Worm (Caenorhabditis elegans) whole organism, young adult: ENCODE data around the gene prdx-3.
"Not testable (repeated sequence)": the region's sequence is repeated elsewhere in the genome, so short reads cannot be mapped to it uniquely, and the experiment has no call there.

ENCODE experiments used
- B0261.1 ChIP-seq: sonication (generic microtip); optimal IDR thresholded peaks from 2 replicates; lab custom pipeline; 2016; ENCODE audit warnings: mild to moderate bottlenecking, missing genetic modification characterization, moderate library complexity, missing compliant biosample characterization
- C17E4.6 ChIP-seq: fragments of 200-800 bp; sonication (Bioruptor generic); IDR thresholded peaks from 2 replicates; pipeline ENCODE4 v1.3.6; 2022; ENCODE audit warnings: missing genetic modification reagents, missing genetic modification characterization, missing compliant biosample characterization
- D2030.7 ChIP-seq: fragments of 200-800 bp; sonication (Bioruptor generic); IDR thresholded peaks from 2 replicates; pipeline ENCODE4 v1.3.6; 2022; ENCODE audit warnings: missing genetic modification reagents, missing genetic modification characterization, missing compliant biosample characterization
- F33H1.4 ChIP-seq: fragments of 200-800 bp; sonication (Bioruptor generic); IDR thresholded peaks from 2 replicates; pipeline ENCODE4 v1.3.6; 2022; ENCODE audit warnings: missing genetic modification reagents, missing genetic modification characterization, missing compliant biosample characterization
- F57A8.1 ChIP-seq: fragments of 200-800 bp; sonication (Bioruptor generic); optimal IDR thresholded peaks from 2 replicates; lab custom pipeline; 2018; ENCODE audit warnings: mild to moderate bottlenecking, missing genetic modification characterization, moderate library complexity, missing compliant biosample characterization
- Y56A3A.18 ChIP-seq: fragments of 200-800 bp; sonication (Bioruptor generic); IDR thresholded peaks from 2 replicates; pipeline ENCODE4 v1.3.6; 2022; ENCODE audit warnings: missing genetic modification reagents, missing genetic modification characterization, missing compliant biosample characterization
- Y95B8A.8 ChIP-seq: fragments of 200-800 bp; sonication (Bioruptor generic); IDR thresholded peaks from 2 replicates; pipeline ENCODE4 v1.3.6; 2022; ENCODE audit warnings: missing genetic modification reagents, missing genetic modification characterization, missing compliant biosample characterization
- ZK185.1 ChIP-seq: sonication (generic microtip); optimal IDR thresholded peaks from 2 replicates; lab custom pipeline; 2016; ENCODE audit warnings: mild to moderate bottlenecking, missing genetic modification characterization, missing compliant biosample characterization; ENCODE audit not compliant: poor library complexity, severe bottlenecking
- aptf-3 ChIP-seq: fragments of 200-800 bp; sonication (Bioruptor generic); IDR thresholded peaks from 2 replicates; pipeline ENCODE4 v1.3.6; 2022; ENCODE audit warnings: missing genetic modification characterization, missing compliant biosample characterization
- attf-3 ChIP-seq: fragments of 200-800 bp; sonication (Bioruptor generic); conservative IDR thresholded peaks from 2 replicates; pipeline ENCODE4 v1.3.6; 2022; ENCODE audit warnings: missing genetic modification reagents, missing genetic modification characterization, missing compliant biosample characterization
- attf-6 ChIP-seq: fragments of 200-800 bp; sonication (Bioruptor generic); IDR thresholded peaks from 2 replicates; pipeline ENCODE4 v1.3.6; 2022; ENCODE audit warnings: missing genetic modification reagents, missing genetic modification characterization, missing compliant biosample characterization
- bed-2 ChIP-seq: fragments of 200-800 bp; sonication (Bioruptor generic); IDR thresholded peaks from 2 replicates; pipeline ENCODE4 v1.3.6; 2022; ENCODE audit warnings: missing genetic modification reagents, missing genetic modification characterization, missing compliant biosample characterization
- cebp-1 ChIP-seq, 2 experiments: fragments of 200-800 bp in 1 of 2; sonication (Bioruptor generic) in 1 of 2; sonication (generic microtip) in 1 of 2; IDR thresholded peaks in 1 of 2; optimal IDR thresholded peaks in 1 of 2; 2 replicates each; pipeline versions ENCODE4 v1.3.6 to Lab custom; 2017 to 2022; ENCODE audit warnings: missing compliant biosample characterization in 2 of 2, missing genetic modification characterization in 2 of 2, mild to moderate bottlenecking in 1 of 2, missing genetic modification reagents in 1 of 2, moderate library complexity in 1 of 2
- ceh-100 ChIP-seq: fragments of 200-800 bp; sonication (Bioruptor generic); IDR thresholded peaks from 2 replicates; pipeline ENCODE4 v1.3.6; 2022; ENCODE audit warnings: missing genetic modification reagents, missing genetic modification characterization, missing compliant biosample characterization
- ceh-40 ChIP-seq: fragments of 200-800 bp; sonication (Bioruptor generic); IDR thresholded peaks from 2 replicates; pipeline ENCODE4 v1.3.6; 2022; ENCODE audit warnings: missing genetic modification characterization, missing compliant biosample characterization
- dox-1 ChIP-seq: fragments of 200-800 bp; sonication (Bioruptor generic); IDR thresholded peaks from 2 replicates; pipeline ENCODE4 v1.3.6; 2022; ENCODE audit warnings: missing genetic modification reagents, missing genetic modification characterization, missing compliant biosample characterization
- dpff-1 ChIP-seq: sonication (generic microtip); optimal IDR thresholded peaks from 2 replicates; lab custom pipeline; 2017; ENCODE audit warnings: mild to moderate bottlenecking, missing genetic modification characterization, missing compliant biosample characterization
- gei-17 ChIP-seq: fragments of 200-800 bp; sonication (Bioruptor generic); optimal IDR thresholded peaks from 2 replicates; lab custom pipeline; 2018; ENCODE audit warnings: mild to moderate bottlenecking, missing genetic modification characterization, missing compliant biosample characterization
- him-1 ChIP-seq: sonication (generic microtip); optimal IDR thresholded peaks from 2 replicates; lab custom pipeline; 2016; ENCODE audit warnings: missing genotype, missing genetic modification reagents, missing genetic modification characterization, missing compliant biosample characterization
- hlh-26 ChIP-seq: fragments of 200-800 bp; sonication (Bioruptor generic); conservative IDR thresholded peaks from 2 replicates; pipeline ENCODE4 v1.3.6; 2022; ENCODE audit warnings: missing genetic modification reagents, missing genetic modification characterization, missing compliant biosample characterization
- hmg-1.2 ChIP-seq: fragments of 200-800 bp; sonication (Bioruptor generic); IDR thresholded peaks from 2 replicates; pipeline ENCODE4 v1.3.6; 2022; ENCODE audit warnings: missing genetic modification reagents, missing genetic modification characterization, missing compliant biosample characterization
- lag-1 ChIP-seq: fragments of 200-800 bp; sonication (Bioruptor generic); IDR thresholded peaks from 2 replicates; pipeline ENCODE4 v1.3.6; 2022; ENCODE audit warnings: missing genetic modification reagents, missing genetic modification characterization, missing compliant biosample characterization
- lin-26 ChIP-seq: fragments of 200-800 bp; sonication (Bioruptor generic); IDR thresholded peaks from 2 replicates; pipeline ENCODE4 v1.3.6; 2022; ENCODE audit warnings: missing genetic modification reagents, missing genetic modification characterization, missing compliant biosample characterization
- madf-3 ChIP-seq: fragments of 200-800 bp; sonication (Bioruptor generic); IDR thresholded peaks from 2 replicates; pipeline ENCODE4 v1.3.6; 2022; ENCODE audit warnings: missing genetic modification reagents, missing genetic modification characterization, missing compliant biosample characterization
- mcd-1 ChIP-seq: fragments of 200-800 bp; sonication (Bioruptor generic); IDR thresholded peaks from 2 replicates; pipeline ENCODE4 v1.3.6; 2022; ENCODE audit warnings: missing genetic modification reagents, missing genetic modification characterization, missing compliant biosample characterization
- mel-28 ChIP-seq: sonication (generic microtip); optimal IDR thresholded peaks from 2 replicates; lab custom pipeline; 2016; ENCODE audit warnings: borderline replicate concordance, mild to moderate bottlenecking, missing genetic modification characterization, missing compliant biosample characterization
- mes-4 ChIP-seq: sonication (generic microtip); optimal IDR thresholded peaks from 2 replicates; lab custom pipeline; 2016; ENCODE audit warnings: missing genotype, missing genetic modification characterization, missing compliant biosample characterization
- nfya-2 ChIP-seq: fragments of 200-800 bp; sonication (Bioruptor generic); IDR thresholded peaks from 2 replicates; pipeline ENCODE4 v1.3.6; 2022; ENCODE audit warnings: missing genetic modification reagents, missing genetic modification characterization, missing compliant biosample characterization
- nfyb-1 ChIP-seq: fragments of 200-800 bp; sonication (Bioruptor generic); IDR thresholded peaks from 2 replicates; pipeline ENCODE4 v1.3.6; 2022; ENCODE audit warnings: missing genetic modification reagents, missing genetic modification characterization, missing compliant biosample characterization
- nhr-179 ChIP-seq: sonication (generic microtip); optimal IDR thresholded peaks from 2 replicates; lab custom pipeline; 2016; ENCODE audit warnings: mild to moderate bottlenecking, missing genetic modification characterization, missing compliant biosample characterization
- pbrm-1 ChIP-seq: fragments of 200-800 bp; sonication (Bioruptor generic); IDR thresholded peaks from 2 replicates; pipeline ENCODE4 v1.3.6; 2022; ENCODE audit warnings: missing genetic modification reagents, missing genetic modification characterization, missing compliant biosample characterization
- rcor-1 ChIP-seq: fragments of 200-800 bp; sonication (Bioruptor generic); IDR thresholded peaks from 2 replicates; pipeline ENCODE4 v1.3.6; 2022; ENCODE audit warnings: missing genetic modification reagents, missing genetic modification characterization, missing compliant biosample characterization
- repo-1 ChIP-seq: sonication (generic microtip); optimal IDR thresholded peaks from 2 replicates; lab custom pipeline; 2017; ENCODE audit warnings: mild to moderate bottlenecking, missing genetic modification characterization, missing compliant biosample characterization
- rpc-1 ChIP-seq, 2 experiments: fragments of 150-350 bp in 1 of 2; sonication (generic microtip) in 1 of 2; optimal IDR thresholded peaks; 2 replicates each; lab custom pipeline; 2014 to 2018; ENCODE audit warnings: missing biosample characterization in 1 of 2, missing genetic modification characterization in 1 of 2, missing genetic modification reagents in 1 of 2, missing genotype in 1 of 2
- sdz-38 ChIP-seq: sonication (generic microtip); optimal IDR thresholded peaks from 2 replicates; lab custom pipeline; 2016; ENCODE audit warnings: missing genotype, missing genetic modification characterization, missing compliant biosample characterization
- snpc-1.1 ChIP-seq: sonication (generic microtip); optimal IDR thresholded peaks from 2 replicates; lab custom pipeline; 2017; ENCODE audit warnings: missing genetic modification characterization, mild to moderate bottlenecking, missing compliant biosample characterization, antibody characterized with exemption, moderate library complexity, missing genotype, missing genetic modification reagents; ENCODE audit not compliant: insufficient read depth
- snpc-1.3 ChIP-seq: sonication (generic microtip); optimal IDR thresholded peaks from 2 replicates; lab custom pipeline; 2017; ENCODE audit warnings: missing genetic modification characterization, mild to moderate bottlenecking, missing compliant biosample characterization, antibody characterized with exemption, moderate library complexity, missing genotype, missing genetic modification reagents; ENCODE audit not compliant: insufficient read depth
- snpc-4 ChIP-seq, 5 experiments: fragments of 150-350 bp in 1 of 5; sonication (generic microtip) in 4 of 5; optimal IDR thresholded peaks; 2 replicates each; lab custom pipeline; 2014 to 2018; ENCODE audit warnings: missing genetic modification characterization in 5 of 5, missing biosample characterization in 3 of 5, antibody characterized with exemption in 2 of 5, mild to moderate bottlenecking in 2 of 5, missing compliant biosample characterization in 2 of 5, missing genotype in 2 of 5, moderate library complexity in 2 of 5, missing genetic modification reagents in 1 of 5
- sptf-2 ChIP-seq: fragments of 200-800 bp; sonication (Bioruptor generic); optimal IDR thresholded peaks from 2 replicates; lab custom pipeline; 2018; ENCODE audit warnings: mild to moderate bottlenecking, missing genetic modification characterization, missing compliant biosample characterization
- tlf-1 ChIP-seq: fragments of 200-800 bp; sonication (Bioruptor generic); optimal IDR thresholded peaks from 2 replicates; lab custom pipeline; 2018; ENCODE audit warnings: mild to moderate bottlenecking, missing genetic modification characterization, missing compliant biosample characterization
- zim-3 ChIP-seq: sonication (generic microtip); optimal IDR thresholded peaks from 2 replicates; lab custom pipeline; 2017; ENCODE audit warnings: mild to moderate bottlenecking, missing genetic modification characterization, moderate library complexity, missing compliant biosample characterization
- ztf-22 ChIP-seq: fragments of 200-800 bp; sonication (Bioruptor generic); optimal IDR thresholded peaks from 2 replicates; lab custom pipeline; 2018; ENCODE audit warnings: mild to moderate bottlenecking, missing genetic modification characterization, moderate library complexity, missing compliant biosample characterization
- ztf-26 ChIP-seq: sonication (generic microtip); optimal IDR thresholded peaks from 2 replicates; lab custom pipeline; 2017; ENCODE audit warnings: missing genetic modification characterization, missing compliant biosample characterization

The prdx-3 gene

DNA sequence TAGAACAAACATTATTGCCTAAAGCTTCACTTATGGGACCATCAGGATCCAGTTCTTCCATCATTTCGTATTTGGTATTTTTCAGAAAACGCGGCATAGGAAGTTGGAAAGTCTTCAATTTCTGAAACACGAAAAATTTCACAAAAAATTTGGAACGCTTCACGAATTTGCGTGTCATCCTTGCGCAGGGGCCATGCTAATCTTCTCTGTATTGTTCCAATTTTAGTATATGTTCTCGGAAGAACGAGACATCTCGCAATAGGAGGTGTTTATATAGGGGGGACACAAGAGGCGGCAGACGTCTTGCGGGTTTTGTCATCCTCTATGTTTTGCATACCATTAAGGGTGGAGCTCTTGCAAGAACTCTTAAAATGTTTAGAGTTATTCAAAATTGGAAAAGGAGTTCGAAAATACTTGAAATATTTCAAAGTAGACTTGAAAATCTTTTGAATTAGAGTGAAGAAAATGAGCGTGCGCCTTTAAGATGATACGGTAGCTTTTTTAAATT, 19.5 kb downstream of the prdx-3 start (continued):
- TF ChIP-seq pbrm-1 (peak; percentile 81; the same call in 1 of the 2 replicates), rcor-1 (GFP tag; lab: Robert Waterston, UW) (peak; percentile 81), nfyb-1 (GFP tag; lab: Robert Waterston, UW) (peak; percentile 90), hmg-1.2 (GFP tag; lab: Robert Waterston, UW) (peak; percentile 97), Y56A3A.18 (GFP tag; lab: Robert Waterston, UW) (peak; percentile 87), ceh-40 (GFP tag; lab: Robert Waterston, UW) (0 out of 2 replicates have a peak, but pooled peaks have one; percentile 31), ceh-100 (GFP tag; lab: Robert Waterston, UW) (peak; percentile 63), aptf-3 (GFP tag; lab: Robert Waterston, UW) (peak; percentile 79; the same call in 1 of the 2 replicates), madf-3 (peak; percentile 73; the same call in 1 of the 2 replicates), cebp-1 (tag; optimal IDR thresholded peaks at IDR 0.05; lab: Kevin White, UChicago) (peak; percentile 44), Y95B8A.8 (0 out of 2 replicates have a peak, but pooled peaks have one; percentile 49), F33H1.4 (peak; percentile 61), mcd-1 (GFP tag; lab: Robert Waterston, UW) (peak; percentile 69), lin-26 (GFP tag; lab: Robert Waterston, UW) (peak; percentile 90), him-1 (tag; lab: Kevin White, UChicago) (peak; percentile 59), repo-1 (peak; percentile 18), attf-3 (0 out of 2 replicates have a peak, but pooled peaks have one; percentile 21), rpc-1 (optimal IDR thresholded peaks at IDR 0.05; lab: Kevin White, UChicago) (peak; percentile 62), rpc-1 (tag; optimal IDR thresholded peaks at IDR 0.05; lab: Kevin White, UChicago) (peak; percentile 77), D2030.7 (GFP tag; lab: Robert Waterston, UW) (peak; percentile 66), B0261.1 (tag; lab: Kevin White, UChicago) (peak; percentile 63), nfya-2 (GFP tag; lab: Robert Waterston, UW) (0 out of 2 replicates have a peak, but pooled peaks have one; percentile 44)
- TF ChIP-seq cebp-1 (GFP tag; IDR thresholded peaks at IDR 0.05; lab: Robert Waterston, UW): not testable (repeated sequence)

ce11 chrIII:4428797-4429196, 21.6 kb downstream of the prdx-3 start:
- TF ChIP-seq C17E4.6: no peak
- no peak for TF ChIP-seq snpc-4 (GFP tag; optimal IDR thresholded peaks at IDR 0.05; lab: Kevin White, UChicago)
- TF ChIP-seq snpc-4 (tag; optimal IDR thresholded peaks at IDR 0.05; lab: Kevin White, UChicago): peak; percentile 7 to 87 (median 58)
- no peak for TF ChIP-seq aptf-3 (GFP tag; lab: Robert Waterston, UW)
- TF ChIP-seq nhr-179 (tag; lab: Kevin White, UChicago): no peak
- no peak for TF ChIP-seq lag-1 (GFP tag; lab: Robert Waterston, UW)
- TF ChIP-seq zim-3 (tag; lab: Kevin White, UChicago): peak; percentile 46
- no peak for TF ChIP-seq Y95B8A.8
- 0 out of 2 replicates have a peak, but pooled peaks have one; percentile 17 for TF ChIP-seq rcor-1 (GFP tag; lab: Robert Waterston, UW)
- no peak for TF ChIP-seq sptf-2 (GFP tag; lab: Kevin White, UChicago)
- TF ChIP-seq snpc-1.1: peak; percentile 57
- TF ChIP-seq ceh-40 (GFP tag; lab: Robert Waterston, UW): no peak
- peak; percentile 54 for TF ChIP-seq hmg-1.2 (GFP tag; lab: Robert Waterston, UW)
- no peak for TF ChIP-seq hlh-26 (GFP tag; lab: Robert Waterston, UW)
- no peak for TF ChIP-seq mes-4
- no peak for TF ChIP-seq gei-17
- TF ChIP-seq dox-1: peak; percentile 77
- no peak for TF ChIP-seq mel-28 (tag; lab: Kevin White, UChicago)
- no peak for TF ChIP-seq ZK185.1 (tag; lab: Kevin White, UChicago)
- no peak for TF ChIP-seq ztf-26
- TF ChIP-seq snpc-1.3: no peak
- no peak for TF ChIP-seq nfya-2 (GFP tag; lab: Robert Waterston, UW)
- TF ChIP-seq sdz-38 (tag; lab: Kevin White, UChicago): no peak
- TF ChIP-seq attf-6 (GFP tag; lab: Robert Waterston, UW): no peak
- TF ChIP-seq F57A8.1 (GFP tag; lab: Kevin White, UChicago): no peak
- TF ChIP-seq ceh-100 (GFP tag; lab: Robert Waterston, UW): no peak
- no peak for TF ChIP-seq bed-2
- no peak for TF ChIP-seq ztf-22 (GFP tag; lab: Kevin White, UChicago)
- no peak for TF ChIP-seq tlf-1
- no peak for TF ChIP-seq attf-3
- TF ChIP-seq dpff-1 (tag; lab: Kevin White, UChicago): no peak
- TF ChIP-seq nfyb-1 (GFP tag; lab: Robert Waterston, UW): peak; percentile 73
